Fruit fly (Drosophila melanogaster): ENCODE results near the gene CG3281.
A peak's percentile ranks its signal among the peaks of the same experiment; 100 is the strongest.

The CG3281 gene

dm6 chr3R:11967262-11968029 is 4.8 kb upstream of the CG3281 start, which contains the start of the genes CG12213 and GC1 (continued):
- no peak for TF ChIP-seq Neu2 (GFP tag; optimal IDR thresholded peaks at IDR 0.05; ENCODE audit: borderline replicate concordance)
- TF ChIP-seq Opbp (GFP tag; IDR thresholded peaks at IDR 0.05; ENCODE audit: partially characterized antibody) = peak; percentile 97
- no peak for TF ChIP-seq CG8944 (GFP tag; optimal IDR thresholded peaks at IDR 0.05)
- TF ChIP-seq CG11247 (GFP tag; IDR thresholded peaks at IDR 0.05) = no peak
- TF ChIP-seq H15 (GFP tag; IDR thresholded peaks at IDR 0.05) = no peak
- TF ChIP-seq zen (tag; optimal IDR thresholded peaks at IDR 0.05) = peak; percentile 30
- TF ChIP-seq cg (GFP tag; optimal IDR thresholded peaks at IDR 0.05) = no peak
- TF ChIP-seq zen2 (GFP tag; IDR thresholded peaks at IDR 0.05; ENCODE audit: partially characterized antibody) = peak; percentile 95
- no peak for TF ChIP-seq CG1792 (GFP tag; optimal IDR thresholded peaks at IDR 0.05)
- TF ChIP-seq nmo (GFP tag; optimal IDR thresholded peaks at IDR 0.05) = peak; percentile 80
- no peak for TF ChIP-seq peb (GFP tag; IDR thresholded peaks at IDR 0.05)
- TF ChIP-seq CG4730 (GFP tag; IDR thresholded peaks at IDR 0.05) = no peak
- peak in 1 of 3 experiments; percentile 44 for TF ChIP-seq lola (GFP tag; optimal IDR thresholded peaks at IDR 0.05)
- TF ChIP-seq zfh2 (GFP tag; optimal IDR thresholded peaks at IDR 0.05) = peak; percentile 16
- TF ChIP-seq Dll (GFP tag; IDR thresholded peaks at IDR 0.05; ENCODE audit: partially characterized antibody) = peak; percentile 99
- TF ChIP-seq Rfx (GFP tag; IDR thresholded peaks at IDR 0.05) = peak; percentile 35; the same call in 1 of the 2 replicates
- peak; percentile 16 for TF ChIP-seq CG15696 (tag; optimal IDR thresholded peaks at IDR 0.05)
- TF ChIP-seq CG13775 (GFP tag; optimal IDR thresholded peaks at IDR 0.05) = peak; percentile 7
- TF ChIP-seq Myb (GFP tag; optimal IDR thresholded peaks at IDR 0.05) = peak; percentile 30
- TF ChIP-seq CG2678 (tag; optimal IDR thresholded peaks at IDR 0.05) = peak; percentile 11
- TF ChIP-seq luna (GFP tag; optimal IDR thresholded peaks at IDR 0.05) = no peak
- peak; percentile 4 for TF ChIP-seq CG10147 (GFP tag; optimal IDR thresholded peaks at IDR 0.05)
- no peak for TF ChIP-seq Usf (GFP tag; optimal IDR thresholded peaks at IDR 0.05)
- TF ChIP-seq Jarid2 (GFP tag; optimal IDR thresholded peaks at IDR 0.05) = peak; percentile 26
- TF ChIP-seq unc-4 (GFP tag; IDR thresholded peaks at IDR 0.05; ENCODE audit: partially characterized antibody) = peak; percentile 99
- TF ChIP-seq row (GFP tag; IDR thresholded peaks at IDR 0.05) = peak; percentile 82
- peak; percentile 52 for TF ChIP-seq mam (GFP tag; optimal IDR thresholded peaks at IDR 0.05)
- TF ChIP-seq BEAF-32 (GFP tag; optimal IDR thresholded peaks at IDR 0.05) = peak; percentile 99
- no peak for TF ChIP-seq Mrtf (GFP tag; IDR thresholded peaks at IDR 0.05)
- TF ChIP-seq CG10654 (GFP tag; optimal IDR thresholded peaks at IDR 0.05) = no peak
- TF ChIP-seq Hr3 (GFP tag; optimal IDR thresholded peaks at IDR 0.05) = peak; percentile 33
- TF ChIP-seq ap (GFP tag; IDR thresholded peaks at IDR 0.05) = no peak
- no peak for TF ChIP-seq CG5245 (GFP tag; optimal IDR thresholded peaks at IDR 0.05)
- TF ChIP-seq Gug (GFP tag; IDR thresholded peaks at IDR 0.05) = no peak
- TF ChIP-seq CG6689 (GFP tag; IDR thresholded peaks at IDR 0.05) = no peak
- peak; percentile 40 for TF ChIP-seq CG12155 (GFP tag; optimal IDR thresholded peaks at IDR 0.05)
- peak; percentile 83 for TF ChIP-seq CG12659 (GFP tag; optimal IDR thresholded peaks at IDR 0.05)
- peak; percentile 4 for TF ChIP-seq CG8388 (GFP tag; optimal IDR thresholded peaks at IDR 0.05)
- TF ChIP-seq eyg (GFP tag; optimal IDR thresholded peaks at IDR 0.05) = no peak
- TF ChIP-seq dimm (GFP tag; IDR thresholded peaks at IDR 0.05) = no peak
- TF ChIP-seq CG16815 (GFP tag; optimal IDR thresholded peaks at IDR 0.05) = no peak
- TF ChIP-seq CG12219 (GFP tag; optimal IDR thresholded peaks at IDR 0.05) = no peak
- TF ChIP-seq Poxn (GFP tag; IDR thresholded peaks at IDR 0.05) = no peak
- no peak for TF ChIP-seq BtbVII (GFP tag; optimal IDR thresholded peaks at IDR 0.05)
- no peak for TF ChIP-seq CG32767 (GFP tag; IDR thresholded peaks at IDR 0.05)
- TF ChIP-seq Dref (GFP tag; IDR thresholded peaks at IDR 0.05) = peak; percentile 76
- TF ChIP-seq oc (tag; optimal IDR thresholded peaks at IDR 0.05) = no peak
- no peak for TF ChIP-seq ssp (GFP tag; IDR thresholded peaks at IDR 0.05)
- TF ChIP-seq CHES-1-like (GFP tag; optimal IDR thresholded peaks at IDR 0.05) = peak; percentile 53
